Worm (Caenorhabditis elegans): ENCODE data around the gene snb-2.

The snb-2 gene

ce11 chrV:12320274-12320839 is 25.4 kb downstream of the snb-2 start (continued):
- TF ChIP-seq F55B11.4 (tag; optimal IDR thresholded peaks at IDR 0.05; ENCODE audit: borderline replicate concordance, insufficient read depth): no peak
- no peak for TF ChIP-seq D2030.7 (GFP tag; IDR thresholded peaks at IDR 0.05)
- TF ChIP-seq let-526 (GFP tag; IDR thresholded peaks at IDR 0.05): no peak
- TF ChIP-seq lin-26 (GFP tag; IDR thresholded peaks at IDR 0.05): no peak
- no peak for TF ChIP-seq unc-130 (GFP tag; optimal IDR thresholded peaks at IDR 0.05)
- no peak for TF ChIP-seq nhr-120 (GFP tag; IDR thresholded peaks at IDR 0.05)
- TF ChIP-seq snpc-4 (GFP tag; optimal IDR thresholded peaks at IDR 0.05): no peak
- TF ChIP-seq snpc-4 (tag; optimal IDR thresholded peaks at IDR 0.05): peak in 1 of 4 experiments; percentile 24
- no peak for TF ChIP-seq rpc-1 (optimal IDR thresholded peaks at IDR 0.05)
- TF ChIP-seq rpc-1 (tag; optimal IDR thresholded peaks at IDR 0.05): no peak
- no peak for TF ChIP-seq nhr-90 (tag; optimal IDR thresholded peaks at IDR 0.05)
- TF ChIP-seq snpc-3.4 (tag; optimal IDR thresholded peaks at IDR 0.05): peak; percentile 37
- TF ChIP-seq bed-1 (GFP tag; IDR thresholded peaks at IDR 0.05): no peak
- no peak for TF ChIP-seq nfya-2 (GFP tag; IDR thresholded peaks at IDR 0.05)
- TF ChIP-seq dpl-1 (GFP tag; optimal IDR thresholded peaks at IDR 0.05): no peak
- no peak for TF ChIP-seq snpc-1.1 (tag; optimal IDR thresholded peaks at IDR 0.05; ENCODE audit: insufficient read depth)
- no peak for TF ChIP-seq sea-2 (GFP tag; IDR thresholded peaks at IDR 0.05)
- peak; percentile 4 for TF ChIP-seq ztf-18 (tag; optimal IDR thresholded peaks at IDR 0.05)
- TF ChIP-seq T07F8.4 (tag; optimal IDR thresholded peaks at IDR 0.05): no peak
- no peak for TF ChIP-seq madf-8 (GFP tag; conservative IDR thresholded peaks at IDR 0.05)
- no peak for TF ChIP-seq Y67H2A.10 (GFP tag; conservative IDR thresholded peaks at IDR 0.05)
- TF ChIP-seq F37B4.10 (GFP tag; IDR thresholded peaks at IDR 0.05): no peak
- 0 out of 2 replicates have a peak, but pooled peaks have one; percentile 19 for TF ChIP-seq pbrm-1 (GFP tag; IDR thresholded peaks at IDR 0.05)
- TF ChIP-seq attf-3 (GFP tag; conservative IDR thresholded peaks at IDR 0.05): 0 out of 2 replicates have a peak, but pooled peaks have one; percentile 17
- no peak for TF ChIP-seq mxl-1 (tag; optimal IDR thresholded peaks at IDR 0.05)
- TF ChIP-seq C17E4.6 (GFP tag; IDR thresholded peaks at IDR 0.05): no peak
- no peak for TF ChIP-seq let-607 (tag; optimal IDR thresholded peaks at IDR 0.05)
- TF ChIP-seq ztf-6 (GFP tag; IDR thresholded peaks at IDR 0.05): no peak
- TF ChIP-seq ets-4 (GFP tag; optimal IDR thresholded peaks at IDR 0.05): no peak
- no peak for TF ChIP-seq F23B12.7 (tag; optimal IDR thresholded peaks at IDR 0.05; ENCODE audit: insufficient read depth)
- TF ChIP-seq lsy-27 (tag; optimal IDR thresholded peaks at IDR 0.05; ENCODE audit: borderline replicate concordance, insufficient read depth): no peak
- no peak for TF ChIP-seq mel-28 (tag; optimal IDR thresholded peaks at IDR 0.05; ENCODE audit: borderline replicate concordance)
- TF ChIP-seq ceh-100 (GFP tag; IDR thresholded peaks at IDR 0.05): no peak
- TF ChIP-seq attf-5 (GFP tag; optimal IDR thresholded peaks at IDR 0.05): no peak
- peak; percentile 9 for TF ChIP-seq snpc-1.3 (tag; optimal IDR thresholded peaks at IDR 0.05; ENCODE audit: insufficient read depth)
- TF ChIP-seq B0336.3 (GFP tag; IDR thresholded peaks at IDR 0.05): peak; percentile 16; the same call in 1 of the 2 replicates
- TF ChIP-seq ceh-40 (GFP tag; IDR thresholded peaks at IDR 0.05): no peak
- no peak for TF ChIP-seq akir-1 (GFP tag; optimal IDR thresholded peaks at IDR 0.05)
- peak; percentile 42 for TF ChIP-seq F10E7.11 (tag; optimal IDR thresholded peaks at IDR 0.05)
- peak; percentile 20 for TF ChIP-seq F52B5.7 (tag; optimal IDR thresholded peaks at IDR 0.05)
- TF ChIP-seq sptf-2 (GFP tag; optimal IDR thresholded peaks at IDR 0.05): no peak
- TF ChIP-seq Y53G8AR.9 (GFP tag; conservative IDR thresholded peaks at IDR 0.05): peak; percentile 20; the same call in 1 of the 2 replicates
- TF ChIP-seq repo-1 (tag; optimal IDR thresholded peaks at IDR 0.05): peak; percentile 25
- TF ChIP-seq ztf-22 (GFP tag; optimal IDR thresholded peaks at IDR 0.05): no peak
- TF ChIP-seq cebp-2 (GFP tag; IDR thresholded peaks at IDR 0.05): no peak
- no peak for TF ChIP-seq rcor-1 (GFP tag; IDR thresholded peaks at IDR 0.05)
- TF ChIP-seq ceh-91 (GFP tag; IDR thresholded peaks at IDR 0.05): no peak
- TF ChIP-seq hsf-1 (GFP tag; IDR thresholded peaks at IDR 0.05): no peak

Data from whole organism, young adult.